Worm (Caenorhabditis elegans): ENCODE data around the gene B0563.6.
A peak's percentile ranks its signal among the peaks of the same experiment; 100 is the strongest.

The B0563.6 gene

DNA sequence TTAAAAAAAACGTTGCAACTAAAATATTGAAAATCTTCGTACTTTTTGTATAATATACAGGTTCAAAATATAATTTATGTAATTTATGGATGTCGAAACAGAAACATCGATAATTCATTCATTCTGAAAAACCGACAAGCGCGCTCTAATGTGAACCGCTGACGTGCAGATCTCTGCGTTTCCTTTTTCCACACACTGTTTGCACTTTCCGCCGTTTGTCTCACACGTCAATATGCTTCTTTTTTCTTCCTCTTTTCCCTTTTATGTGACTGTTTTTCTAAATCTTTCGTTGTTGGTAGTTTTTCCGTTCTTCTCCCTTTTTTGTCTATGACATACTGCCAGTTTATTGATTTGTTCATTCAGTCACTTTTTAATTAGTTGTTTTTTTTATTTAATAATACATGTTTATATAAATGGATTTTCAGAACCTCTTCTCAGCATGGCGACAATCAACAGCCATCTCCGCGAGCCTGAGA, 12.8 kb downstream of the B0563.6 start, which contains the start of gene tmbi-4 (continued):
- no peak for TF ChIP-seq dmd-9 (GFP tag; IDR thresholded peaks at IDR 0.05)
- TF ChIP-seq fkh-10 (GFP tag; optimal IDR thresholded peaks at IDR 0.05): peak; percentile 23
- TF ChIP-seq hlh-11 (tag; optimal IDR thresholded peaks at IDR 0.05): peak; percentile 77
- no peak for TF ChIP-seq zip-11 (GFP tag; IDR thresholded peaks at IDR 0.05)
- TF ChIP-seq Y48G9A.11 (GFP tag; IDR thresholded peaks at IDR 0.05): no peak
- TF ChIP-seq F37D6.2 (tag; optimal IDR thresholded peaks at IDR 0.05): no peak
- TF ChIP-seq lin-38 (GFP tag; IDR thresholded peaks at IDR 0.05): peak; percentile 79
- TF ChIP-seq tag-97 (GFP tag; IDR thresholded peaks at IDR 0.05): no peak
- no peak for TF ChIP-seq daf-12 (tag; optimal IDR thresholded peaks at IDR 0.05)
- TF ChIP-seq lim-7 (GFP tag; IDR thresholded peaks at IDR 0.05): no peak
- no peak for TF ChIP-seq duxl-1 (tag; optimal IDR thresholded peaks at IDR 0.05; ENCODE audit: poor library complexity)
- TF ChIP-seq ctbp-1 (GFP tag; IDR thresholded peaks at IDR 0.05): no peak
- TF ChIP-seq ceh-28 (tag; optimal IDR thresholded peaks at IDR 0.05): no peak
- no peak for TF ChIP-seq nhr-42 (GFP tag; IDR thresholded peaks at IDR 0.05)
- TF ChIP-seq pha-4 (GFP tag; IDR thresholded peaks at IDR 0.05): no peak
- peak; percentile 69 for TF ChIP-seq pha-4 (tag; optimal IDR thresholded peaks at IDR 0.05)
- no peak for TF ChIP-seq T20F7.1 (GFP tag; optimal IDR thresholded peaks at IDR 0.05)
- no peak for TF ChIP-seq set-16 (GFP tag; IDR thresholded peaks at IDR 0.05)
- no peak for TF ChIP-seq gei-8 (GFP tag; optimal IDR thresholded peaks at IDR 0.05)
- TF ChIP-seq R02D3.7 (tag; optimal IDR thresholded peaks at IDR 0.05): no peak
- peak in 1 of 2 experiments; percentile 67 for TF ChIP-seq lsy-2 (tag; optimal IDR thresholded peaks at IDR 0.05)
- TF ChIP-seq hlh-30 (tag; optimal IDR thresholded peaks at IDR 0.05; ENCODE audit: insufficient read depth): peak; percentile 87
- TF ChIP-seq lin-39 (tag; optimal IDR thresholded peaks at IDR 0.05): no peak
- TF ChIP-seq tra-1 (GFP tag; IDR thresholded peaks at IDR 0.05): no peak
- no peak for TF ChIP-seq nhr-25 (tag; optimal IDR thresholded peaks at IDR 0.05; ENCODE audit: borderline replicate concordance, insufficient read depth)
- peak; percentile 36; the same call in 1 of the 2 replicates for TF ChIP-seq ceh-20 (GFP tag; IDR thresholded peaks at IDR 0.05)
- no peak for TF ChIP-seq Y105C5A.15 (GFP tag; IDR thresholded peaks at IDR 0.05)
- TF ChIP-seq zfp-3 (GFP tag; conservative IDR thresholded peaks at IDR 0.05): no peak
- peak; percentile 65 for TF ChIP-seq dve-1 (tag; optimal IDR thresholded peaks at IDR 0.05; ENCODE audit: insufficient read depth)
- no peak for TF ChIP-seq D1046.2 (GFP tag; IDR thresholded peaks at IDR 0.05)
- no peak for TF ChIP-seq daf-16 (GFP tag; optimal IDR thresholded peaks at IDR 0.05)
- peak; percentile 90 for TF ChIP-seq daf-16 (tag; optimal IDR thresholded peaks at IDR 0.05)
- TF ChIP-seq ztf-7 (tag; optimal IDR thresholded peaks at IDR 0.05): peak; percentile 12

DNA sequence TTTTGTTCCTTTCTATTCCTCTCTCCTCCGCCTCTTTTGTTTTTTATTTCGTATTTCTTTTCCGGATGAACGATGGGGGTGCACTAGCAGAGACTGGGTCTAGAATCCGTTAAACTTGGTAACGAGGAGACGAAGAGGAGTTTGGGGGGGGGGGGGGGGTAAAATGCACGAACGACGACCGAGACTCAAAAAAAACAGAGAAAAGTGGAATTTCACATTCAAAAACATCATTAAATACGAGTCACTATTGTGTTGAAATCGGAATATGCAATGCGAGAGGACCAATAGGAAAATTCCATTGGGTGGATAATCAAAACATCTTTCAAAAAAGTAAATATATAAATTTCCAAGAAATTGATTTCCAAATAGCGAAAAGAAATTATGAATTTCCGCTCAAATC, 16.7 kb downstream of the B0563.6 start, which contains the start of gene B0563.7:
B0563.7 (minus strand) TSS at position 101 of the 400 bp plus-strand sequence.
- TF ChIP-seq nhr-10 (tag; optimal IDR thresholded peaks at IDR 0.05): no peak
- TF ChIP-seq Y75B8A.6 (GFP tag; IDR thresholded peaks at IDR 0.05): no peak
- no peak for TF ChIP-seq dmd-9 (GFP tag; IDR thresholded peaks at IDR 0.05)
- no peak for TF ChIP-seq rbr-2 (tag; optimal IDR thresholded peaks at IDR 0.05)
- no peak for TF ChIP-seq daf-12 (tag; optimal IDR thresholded peaks at IDR 0.05)
- TF ChIP-seq lin-29 (GFP tag; IDR thresholded peaks at IDR 0.05): no peak
- no peak for TF ChIP-seq ces-1 (GFP tag; optimal IDR thresholded peaks at IDR 0.05)
- no peak for TF ChIP-seq lin-13 (GFP tag; optimal IDR thresholded peaks at IDR 0.05)
- TF ChIP-seq unc-62 (GFP tag; optimal IDR thresholded peaks at IDR 0.05 in 1 of 2): no peak
- TF ChIP-seq unc-62 (tag; optimal IDR thresholded peaks at IDR 0.05): no peak
- no peak for TF ChIP-seq pha-4 (GFP tag; IDR thresholded peaks at IDR 0.05)
- no peak for TF ChIP-seq pha-4 (tag; optimal IDR thresholded peaks at IDR 0.05)
- no peak for TF ChIP-seq mxl-3 (GFP tag; optimal IDR thresholded peaks at IDR 0.05)
- TF ChIP-seq nhr-76 (tag; optimal IDR thresholded peaks at IDR 0.05): no peak
- no peak for TF ChIP-seq hlh-30 (tag; optimal IDR thresholded peaks at IDR 0.05; ENCODE audit: insufficient read depth)
- no peak for TF ChIP-seq attf-4 (tag; optimal IDR thresholded peaks at IDR 0.05)
- TF ChIP-seq zag-1 (tag; optimal IDR thresholded peaks at IDR 0.05): no peak
- TF ChIP-seq Y5F2A.4 (GFP tag; optimal IDR thresholded peaks at IDR 0.05): no peak
- no peak for TF ChIP-seq ZK337.2 (GFP tag; IDR thresholded peaks at IDR 0.05)
- TF ChIP-seq ZK546.5 (tag; optimal IDR thresholded peaks at IDR 0.05): no peak
- TF ChIP-seq tra-1 (GFP tag; IDR thresholded peaks at IDR 0.05): no peak

All from whole organism, L4 larva.